Worm (Caenorhabditis elegans) whole organism, young adult: ENCODE data around the gene C55A6.10.
A peak's percentile ranks its signal among the peaks of the same experiment; 100 is the strongest.

Experiments
- B0336.3 ChIP-seq: fragments of 200-800 bp; sonication (Bioruptor generic); IDR thresholded peaks from 2 replicates; pipeline ENCODE4 v1.3.6; 2022; ENCODE audit warnings: missing genetic modification characterization, missing compliant biosample characterization
- D2030.7 ChIP-seq: fragments of 200-800 bp; sonication (Bioruptor generic); IDR thresholded peaks from 2 replicates; pipeline ENCODE4 v1.3.6; 2022; ENCODE audit warnings: missing genetic modification reagents, missing genetic modification characterization, missing compliant biosample characterization
- F22D6.2 ChIP-seq: sonication (generic microtip); optimal IDR thresholded peaks from 2 replicates; lab custom pipeline; 2016; ENCODE audit warnings: mild to moderate bottlenecking, missing genetic modification characterization, missing compliant biosample characterization
- F52B5.7 ChIP-seq: sonication (generic microtip); optimal IDR thresholded peaks from 2 replicates; lab custom pipeline; 2016; ENCODE audit warnings: mild to moderate bottlenecking, missing genetic modification characterization, missing compliant biosample characterization
- K11D2.4 ChIP-seq: fragments of 200-800 bp; sonication (Bioruptor generic); IDR thresholded peaks from 2 replicates; pipeline ENCODE4 v1.3.6; 2022; ENCODE audit warnings: missing genetic modification reagents, missing genetic modification characterization, missing compliant biosample characterization
- K12H6.12 ChIP-seq: fragments of 200-800 bp; sonication (Bioruptor generic); optimal IDR thresholded peaks from 2 replicates; lab custom pipeline; 2018; ENCODE audit warnings: mild to moderate bottlenecking, missing genetic modification characterization, missing compliant biosample characterization
- Y67H2A.10 ChIP-seq: fragments of 200-800 bp; sonication (Bioruptor generic); conservative IDR thresholded peaks from 2 replicates; pipeline ENCODE4 v1.3.6; 2022; ENCODE audit warnings: missing genetic modification reagents, missing genetic modification characterization, missing compliant biosample characterization
- Y95B8A.8 ChIP-seq: fragments of 200-800 bp; sonication (Bioruptor generic); IDR thresholded peaks from 2 replicates; pipeline ENCODE4 v1.3.6; 2022; ENCODE audit warnings: missing genetic modification reagents, missing genetic modification characterization, missing compliant biosample characterization
- ZK185.1 ChIP-seq: sonication (generic microtip); optimal IDR thresholded peaks from 2 replicates; lab custom pipeline; 2016; ENCODE audit warnings: mild to moderate bottlenecking, missing genetic modification characterization, missing compliant biosample characterization; ENCODE audit not compliant: poor library complexity, severe bottlenecking
- ama-1 ChIP-seq, 3 experiments: fragments of 150-350 bp in 1 of 3; sonication (generic microtip) in 2 of 3; optimal IDR thresholded peaks; 2 replicates each; lab custom pipeline; 2014 to 2018; ENCODE audit warnings: missing biosample characterization in 2 of 3, missing genetic modification characterization in 2 of 3, missing genetic modification reagents in 2 of 3
- atf-7 ChIP-seq: sonication (generic microtip); optimal IDR thresholded peaks from 2 replicates; lab custom pipeline; 2017; ENCODE audit warnings: mild to moderate bottlenecking, missing genetic modification characterization, missing compliant biosample characterization
- athp-1 ChIP-seq: sonication (generic microtip); optimal IDR thresholded peaks from 2 replicates; lab custom pipeline; 2017; ENCODE audit warnings: mild to moderate bottlenecking, missing genetic modification characterization, missing compliant biosample characterization
- attf-5 ChIP-seq: fragments of 200-800 bp; sonication (Bioruptor generic); optimal IDR thresholded peaks from 2 replicates; lab custom pipeline; 2018; ENCODE audit warnings: mild to moderate bottlenecking, missing genetic modification characterization, missing compliant biosample characterization
- bed-1 ChIP-seq: fragments of 200-800 bp; sonication (Bioruptor generic); IDR thresholded peaks from 2 replicates; pipeline ENCODE4 v1.3.6; 2022; ENCODE audit warnings: missing genetic modification reagents, missing genetic modification characterization, missing compliant biosample characterization
- cebp-1 ChIP-seq, 2 experiments: fragments of 200-800 bp in 1 of 2; sonication (Bioruptor generic) in 1 of 2; sonication (generic microtip) in 1 of 2; IDR thresholded peaks in 1 of 2; optimal IDR thresholded peaks in 1 of 2; 2 replicates each; pipeline versions ENCODE4 v1.3.6 to Lab custom; 2017 to 2022; ENCODE audit warnings: missing compliant biosample characterization in 2 of 2, missing genetic modification characterization in 2 of 2, mild to moderate bottlenecking in 1 of 2, missing genetic modification reagents in 1 of 2, moderate library complexity in 1 of 2
- cebp-2 ChIP-seq: fragments of 200-800 bp; sonication (Bioruptor generic); IDR thresholded peaks from 2 replicates; pipeline ENCODE4 v1.3.6; 2022; ENCODE audit warnings: missing genetic modification characterization, missing compliant biosample characterization
- ceh-40 ChIP-seq: fragments of 200-800 bp; sonication (Bioruptor generic); IDR thresholded peaks from 2 replicates; pipeline ENCODE4 v1.3.6; 2022; ENCODE audit warnings: missing genetic modification characterization, missing compliant biosample characterization
- ceh-91 ChIP-seq: fragments of 200-800 bp; sonication (Bioruptor generic); IDR thresholded peaks from 2 replicates; pipeline ENCODE4 v1.3.6; 2022; ENCODE audit warnings: missing genetic modification reagents, missing genetic modification characterization, missing compliant biosample characterization
- egl-44 ChIP-seq: fragments of 200-800 bp; sonication (Bioruptor generic); IDR thresholded peaks from 2 replicates; pipeline ENCODE4 v1.3.6; 2022; ENCODE audit warnings: missing genetic modification reagents, missing genetic modification characterization, missing compliant biosample characterization
- ets-4 ChIP-seq: fragments of 200-800 bp; sonication (Bioruptor generic); optimal IDR thresholded peaks from 2 replicates; lab custom pipeline; 2018; ENCODE audit warnings: mild to moderate bottlenecking, missing genetic modification characterization, missing compliant biosample characterization
- fkh-3 ChIP-seq: sonication (generic microtip); optimal IDR thresholded peaks from 2 replicates; lab custom pipeline; 2016; ENCODE audit warnings: mild to moderate bottlenecking, missing genetic modification characterization, missing compliant biosample characterization
- gei-17 ChIP-seq: fragments of 200-800 bp; sonication (Bioruptor generic); optimal IDR thresholded peaks from 2 replicates; lab custom pipeline; 2018; ENCODE audit warnings: mild to moderate bottlenecking, missing genetic modification characterization, missing compliant biosample characterization
- hlh-12 ChIP-seq: sonication (generic microtip); optimal IDR thresholded peaks from 2 replicates; lab custom pipeline; 2016; ENCODE audit warnings: missing genetic modification characterization, missing compliant biosample characterization
- hmg-1.2 ChIP-seq: fragments of 200-800 bp; sonication (Bioruptor generic); IDR thresholded peaks from 2 replicates; pipeline ENCODE4 v1.3.6; 2022; ENCODE audit warnings: missing genetic modification reagents, missing genetic modification characterization, missing compliant biosample characterization
- let-526 ChIP-seq: fragments of 200-800 bp; sonication (Bioruptor generic); IDR thresholded peaks from 2 replicates; pipeline ENCODE4 v1.3.6; 2022; ENCODE audit warnings: missing genetic modification reagents, missing genetic modification characterization, missing compliant biosample characterization
- lin-40 ChIP-seq: sonication (generic microtip); optimal IDR thresholded peaks from 2 replicates; lab custom pipeline; 2016; ENCODE audit warnings: missing genetic modification characterization, mild to moderate bottlenecking, missing compliant biosample characterization, missing genotype, missing genetic modification reagents
- lin-54 ChIP-seq: fragments of 200-800 bp; sonication (Bioruptor generic); optimal IDR thresholded peaks from 2 replicates; lab custom pipeline; 2018; ENCODE audit warnings: mild to moderate bottlenecking, missing genetic modification characterization, missing compliant biosample characterization
- madf-10 ChIP-seq: sonication (generic microtip); optimal IDR thresholded peaks from 2 replicates; lab custom pipeline; 2016; ENCODE audit warnings: mild to moderate bottlenecking, missing genetic modification characterization, missing compliant biosample characterization
- madf-3 ChIP-seq: fragments of 200-800 bp; sonication (Bioruptor generic); IDR thresholded peaks from 2 replicates; pipeline ENCODE4 v1.3.6; 2022; ENCODE audit warnings: missing genetic modification reagents, missing genetic modification characterization, missing compliant biosample characterization
- nhr-120 ChIP-seq: fragments of 200-800 bp; sonication (Bioruptor generic); IDR thresholded peaks from 2 replicates; pipeline ENCODE4 v1.3.6; 2022; ENCODE audit warnings: missing genetic modification characterization, missing compliant biosample characterization
- nhr-179 ChIP-seq: sonication (generic microtip); optimal IDR thresholded peaks from 2 replicates; lab custom pipeline; 2016; ENCODE audit warnings: mild to moderate bottlenecking, missing genetic modification characterization, missing compliant biosample characterization
- nhr-80 ChIP-seq: sonication (generic microtip); optimal IDR thresholded peaks from 2 replicates; lab custom pipeline; 2016; ENCODE audit warnings: missing genetic modification characterization, missing compliant biosample characterization
- pbrm-1 ChIP-seq: fragments of 200-800 bp; sonication (Bioruptor generic); IDR thresholded peaks from 2 replicates; pipeline ENCODE4 v1.3.6; 2022; ENCODE audit warnings: missing genetic modification reagents, missing genetic modification characterization, missing compliant biosample characterization
- rcor-1 ChIP-seq: fragments of 200-800 bp; sonication (Bioruptor generic); IDR thresholded peaks from 2 replicates; pipeline ENCODE4 v1.3.6; 2022; ENCODE audit warnings: missing genetic modification reagents, missing genetic modification characterization, missing compliant biosample characterization
- rpc-1 ChIP-seq, 2 experiments: fragments of 150-350 bp in 1 of 2; sonication (generic microtip) in 1 of 2; optimal IDR thresholded peaks; 2 replicates each; lab custom pipeline; 2014 to 2018; ENCODE audit warnings: missing biosample characterization in 1 of 2, missing genetic modification characterization in 1 of 2, missing genetic modification reagents in 1 of 2, missing genotype in 1 of 2
- sdz-38 ChIP-seq: sonication (generic microtip); optimal IDR thresholded peaks from 2 replicates; lab custom pipeline; 2016; ENCODE audit warnings: missing genotype, missing genetic modification characterization, missing compliant biosample characterization
- snpc-1.1 ChIP-seq: sonication (generic microtip); optimal IDR thresholded peaks from 2 replicates; lab custom pipeline; 2017; ENCODE audit warnings: missing genetic modification characterization, mild to moderate bottlenecking, missing compliant biosample characterization, antibody characterized with exemption, moderate library complexity, missing genotype, missing genetic modification reagents; ENCODE audit not compliant: insufficient read depth
- snpc-3.4 ChIP-seq: sonication (generic microtip); optimal IDR thresholded peaks from 2 replicates; lab custom pipeline; 2017; ENCODE audit warnings: missing genetic modification characterization, mild to moderate bottlenecking, missing compliant biosample characterization, antibody characterized with exemption, moderate library complexity, missing genotype, missing genetic modification reagents
- snpc-4 ChIP-seq, 5 experiments: fragments of 150-350 bp in 1 of 5; sonication (generic microtip) in 4 of 5; optimal IDR thresholded peaks; 2 replicates each; lab custom pipeline; 2014 to 2018; ENCODE audit warnings: missing genetic modification characterization in 5 of 5, missing biosample characterization in 3 of 5, antibody characterized with exemption in 2 of 5, mild to moderate bottlenecking in 2 of 5, missing compliant biosample characterization in 2 of 5, missing genotype in 2 of 5, moderate library complexity in 2 of 5, missing genetic modification reagents in 1 of 5
- somi-1 ChIP-seq: fragments of 200-800 bp; sonication (Bioruptor generic); optimal IDR thresholded peaks from 2 replicates; lab custom pipeline; 2018; ENCODE audit warnings: mild to moderate bottlenecking, missing genetic modification characterization, missing compliant biosample characterization
- tbp1 ChIP-seq: fragments of 200-800 bp; sonication (Bioruptor generic); optimal IDR thresholded peaks from 2 replicates; lab custom pipeline; 2018; ENCODE audit warnings: mild to moderate bottlenecking, missing genetic modification characterization, missing compliant biosample characterization
- tlf-1 ChIP-seq: fragments of 200-800 bp; sonication (Bioruptor generic); optimal IDR thresholded peaks from 2 replicates; lab custom pipeline; 2018; ENCODE audit warnings: mild to moderate bottlenecking, missing genetic modification characterization, missing compliant biosample characterization
- ztf-18 ChIP-seq: sonication (generic microtip); optimal IDR thresholded peaks from 2 replicates; lab custom pipeline; 2016; ENCODE audit warnings: missing genotype, mild to moderate bottlenecking, missing genetic modification characterization, missing compliant biosample characterization
- ztf-26 ChIP-seq: sonication (generic microtip); optimal IDR thresholded peaks from 2 replicates; lab custom pipeline; 2017; ENCODE audit warnings: missing genetic modification characterization, missing compliant biosample characterization
- ztf-3 ChIP-seq: fragments of 200-800 bp; sonication (Bioruptor generic); optimal IDR thresholded peaks from 2 replicates; lab custom pipeline; 2018; ENCODE audit warnings: mild to moderate bottlenecking, missing genetic modification characterization, missing compliant biosample characterization
- ztf-6 ChIP-seq: fragments of 200-800 bp; sonication (Bioruptor generic); IDR thresholded peaks from 2 replicates; pipeline ENCODE4 v1.3.6; 2022; ENCODE audit warnings: missing genetic modification reagents, missing genetic modification characterization, missing compliant biosample characterization

The C55A6.10 gene

DNA sequence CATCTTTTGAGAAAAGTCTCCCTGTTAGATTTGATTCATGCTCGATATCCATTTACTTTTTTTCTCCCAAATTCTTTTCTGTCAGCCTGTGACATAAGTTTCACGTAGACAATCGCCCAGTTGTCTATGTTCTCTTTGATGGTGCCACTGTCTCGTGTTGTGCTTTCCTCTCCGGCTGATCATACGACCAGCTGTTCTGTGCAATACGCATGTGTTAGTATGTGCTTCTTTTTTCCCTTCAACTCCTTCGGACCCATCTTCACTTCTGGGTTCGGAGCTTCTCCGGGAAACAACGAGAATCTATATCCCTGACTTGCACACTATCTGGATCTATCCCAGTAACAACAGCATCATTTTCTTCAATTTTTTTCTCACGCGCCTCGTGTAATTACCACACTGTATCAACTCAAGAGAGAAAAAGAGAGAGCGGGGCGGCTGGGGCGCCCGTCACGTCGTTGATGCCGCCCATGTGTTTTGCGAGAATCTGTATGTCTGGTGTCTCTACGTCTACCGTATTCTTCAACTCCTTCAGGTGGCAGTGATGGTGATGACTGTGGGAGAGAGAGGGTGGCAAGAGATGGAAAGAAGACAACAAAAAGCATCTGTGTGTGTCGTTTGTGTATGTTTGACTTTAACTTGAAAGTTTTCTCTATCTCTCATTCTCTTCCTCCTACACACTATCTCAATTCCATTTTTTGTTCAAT is 26.8 kb downstream of the C55A6.10 start (continued):
- TF ChIP-seq lin-54 = peak; percentile 8
- TF ChIP-seq nhr-80 = peak; percentile 98
- no peak for TF ChIP-seq cebp-2 (GFP tag; lab: Robert Waterston, UW)
- peak; percentile 81 for TF ChIP-seq atf-7 (tag; lab: Kevin White, UChicago)
- no peak for TF ChIP-seq hlh-12
- no peak for TF ChIP-seq athp-1
- TF ChIP-seq ceh-91 (GFP tag; lab: Robert Waterston, UW) = no peak
- peak; percentile 64; the same call in 1 of the 2 replicates for TF ChIP-seq ztf-6 (GFP tag; lab: Robert Waterston, UW)
- TF ChIP-seq B0336.3 (GFP tag; lab: Robert Waterston, UW) = peak; percentile 78
- TF ChIP-seq let-526 (GFP tag; lab: Robert Waterston, UW) = peak; percentile 26; the same call in 1 of the 2 replicates
- TF ChIP-seq ZK185.1 (tag; lab: Kevin White, UChicago) = peak; percentile 40
- TF ChIP-seq ets-4 (GFP tag; lab: Kevin White, UChicago) = peak; percentile 28
- 0 out of 2 replicates have a peak, but pooled peaks have one; percentile 23 for TF ChIP-seq madf-3 (GFP tag; lab: Robert Waterston, UW)
- TF ChIP-seq tlf-1 (GFP tag; lab: Kevin White, UChicago) = peak; percentile 42
- peak; percentile 70 for TF ChIP-seq ztf-26
- no peak for TF ChIP-seq D2030.7 (GFP tag; lab: Robert Waterston, UW)
- TF ChIP-seq K12H6.12 = peak; percentile 76
- peak; percentile 79 for TF ChIP-seq attf-5 (GFP tag; lab: Kevin White, UChicago)
- peak; percentile 34 for TF ChIP-seq ztf-3 (GFP tag; lab: Kevin White, UChicago)
- no peak for TF ChIP-seq nhr-179 (tag; lab: Kevin White, UChicago)
- TF ChIP-seq K11D2.4 (GFP tag; lab: Robert Waterston, UW) = 0 out of 2 replicates have a peak, but pooled peaks have one; percentile 8
- TF ChIP-seq Y67H2A.10 (GFP tag; lab: Robert Waterston, UW) = 0 out of 2 replicates have a peak, but pooled peaks have one; percentile 38
- 0 out of 2 replicates have a peak, but pooled peaks have one; percentile 57 for TF ChIP-seq egl-44
- TF ChIP-seq somi-1 (GFP tag; lab: Kevin White, UChicago) = peak; percentile 88
- no peak for TF ChIP-seq cebp-1 (GFP tag; IDR thresholded peaks at IDR 0.05; lab: Robert Waterston, UW)
- peak; percentile 77 for TF ChIP-seq cebp-1 (tag; optimal IDR thresholded peaks at IDR 0.05; lab: Kevin White, UChicago)
- TF ChIP-seq fkh-3 (tag; lab: Kevin White, UChicago) = no peak
- TF ChIP-seq ztf-18 (tag; lab: Kevin White, UChicago) = peak; percentile 37
- peak; percentile 55 for TF ChIP-seq madf-10 (tag; lab: Kevin White, UChicago)
- TF ChIP-seq tbp1 (GFP tag; lab: Kevin White, UChicago) = peak; percentile 22
- TF ChIP-seq lin-40 (tag; lab: Kevin White, UChicago) = peak; percentile 78
- peak; percentile 20 for TF ChIP-seq gei-17 (GFP tag; lab: Kevin White, UChicago)
- 0 out of 2 replicates have a peak, but pooled peaks have one; percentile 50 for TF ChIP-seq pbrm-1
- peak; percentile 85 for TF ChIP-seq F22D6.2 (tag; lab: Kevin White, UChicago)
- no peak for TF ChIP-seq ceh-40
- no peak for TF ChIP-seq nhr-120 (GFP tag; lab: Robert Waterston, UW)
- TF ChIP-seq, all 124 proteins: peak for 44

ce11 chrV:11532535-11532853 is 27.3 kb downstream of the C55A6.10 start:
- TF ChIP-seq Y95B8A.8 (GFP tag; lab: Robert Waterston, UW) (no peak), snpc-3.4 (tag; lab: Kevin White, UChicago) (no peak), nhr-80 (peak; percentile 49), rcor-1 (GFP tag; lab: Robert Waterston, UW) (no peak), K12H6.12 (no peak), rpc-1 (optimal IDR thresholded peaks at IDR 0.05; lab: Kevin White, UChicago) (no peak), rpc-1 (tag; optimal IDR thresholded peaks at IDR 0.05; lab: Kevin White, UChicago) (no peak), ceh-40 (no peak), ama-1 (optimal IDR thresholded peaks at IDR 0.05; lab: Kevin White, UChicago) (peak; percentile 52), ama-1 (GFP tag; optimal IDR thresholded peaks at IDR 0.05; lab: Kevin White, UChicago) (no peak), bed-1 (GFP tag; lab: Robert Waterston, UW) (no peak), F52B5.7 (tag; lab: Kevin White, UChicago) (no peak), snpc-4 (GFP tag; optimal IDR thresholded peaks at IDR 0.05; lab: Kevin White, UChicago) (no peak), snpc-4 (tag; optimal IDR thresholded peaks at IDR 0.05; lab: Kevin White, UChicago) (no peak), attf-5 (GFP tag; lab: Kevin White, UChicago) (peak; percentile 23), hmg-1.2 (no peak), sdz-38 (tag; lab: Kevin White, UChicago) (no peak), madf-3 (GFP tag; lab: Robert Waterston, UW) (no peak), snpc-1.1 (tag; lab: Kevin White, UChicago) (no peak)
